Fruit fly (Drosophila melanogaster) whole organism, pupa: ENCODE results near the gene SoxN.

ENCODE experiments used
- CG10348 ChIP-seq: fragments of 200-800 bp; sonication (Bioruptor generic); IDR thresholded peaks from 2 replicates; pipeline ENCODE4 v1.3.6; 2022; ENCODE audit warnings: missing biosample characterization, missing genetic modification characterization
- CG12605 ChIP-seq: fragments of 200-800 bp; sonication (Bioruptor generic); IDR thresholded peaks from 2 replicates; pipeline ENCODE4 v1.3.6; 2022; ENCODE audit warnings: missing biosample characterization, missing genetic modification characterization
- CG13204 ChIP-seq: fragments of 200-800 bp; sonication (Bioruptor generic); optimal IDR thresholded peaks from 2 replicates; lab custom pipeline; 2018; ENCODE audit warnings: missing biosample characterization, mild to moderate bottlenecking, missing genetic modification characterization, moderate library complexity
- CG14655 ChIP-seq: fragments of 200-800 bp; sonication (Bioruptor generic); optimal IDR thresholded peaks from 3 replicates; lab custom pipeline; 2017; ENCODE audit warnings: mild to moderate bottlenecking, missing biosample characterization, missing genetic modification reagents, missing genetic modification characterization
- CG15710 ChIP-seq: fragments of 200-800 bp; sonication (Bioruptor generic); optimal IDR thresholded peaks from 2 replicates; lab custom pipeline; 2018; ENCODE audit warnings: missing biosample characterization, mild to moderate bottlenecking, missing genetic modification characterization, moderate library complexity
- CG17806 ChIP-seq: fragments of 200-800 bp; sonication (Bioruptor generic); optimal IDR thresholded peaks from 2 replicates; lab custom pipeline; 2018; ENCODE audit warnings: missing biosample characterization, mild to moderate bottlenecking, missing genetic modification characterization, moderate library complexity
- CG32121 ChIP-seq: fragments of 200-800 bp; sonication (Bioruptor generic); IDR thresholded peaks from 2 replicates; pipeline ENCODE4 v1.3.6; 2022; ENCODE audit warnings: missing biosample characterization, missing genetic modification characterization
- CG34367 ChIP-seq: fragments of 200-800 bp; sonication (Bioruptor generic); optimal IDR thresholded peaks from 2 replicates; lab custom pipeline; 2018; ENCODE audit warnings: missing biosample characterization, mild to moderate bottlenecking, missing genetic modification characterization
- CG4496 ChIP-seq: fragments of 200-800 bp; sonication (Bioruptor generic); IDR thresholded peaks from 3 replicates; pipeline ENCODE4 v1.3.6; 2022; ENCODE audit warnings: missing biosample characterization, missing genetic modification characterization
- CG8159 ChIP-seq: fragments of 200-800 bp; sonication (Bioruptor generic); optimal IDR thresholded peaks from 3 replicates; lab custom pipeline; 2018; ENCODE audit warnings: missing biosample characterization, mild to moderate bottlenecking, missing genetic modification characterization, moderate library complexity
- CG8301 ChIP-seq: fragments of 200-800 bp; sonication (Bioruptor generic); optimal IDR thresholded peaks from 2 replicates; lab custom pipeline; 2018; ENCODE audit warnings: missing biosample characterization, mild to moderate bottlenecking, missing genetic modification characterization
- CG9948 ChIP-seq: fragments of 200-800 bp; sonication (Bioruptor generic); optimal IDR thresholded peaks from 2 replicates; lab custom pipeline; 2018; ENCODE audit warnings: missing biosample characterization, mild to moderate bottlenecking, missing genetic modification characterization, moderate library complexity
- D1 ChIP-seq: fragments of 200-800 bp; sonication (Bioruptor generic); optimal IDR thresholded peaks from 2 replicates; lab custom pipeline; 2018; ENCODE audit warnings: missing biosample characterization, mild to moderate bottlenecking, missing genetic modification characterization, moderate library complexity
- EcR ChIP-seq: fragments of 200-800 bp; sonication (Bioruptor generic); optimal IDR thresholded peaks from 3 replicates; lab custom pipeline; 2019; ENCODE audit warnings: missing biosample characterization, missing genetic modification characterization, mild to moderate bottlenecking, moderate library complexity, missing genetic modification reagents
- Ets98B ChIP-seq: fragments of 200-800 bp; sonication (Bioruptor generic); IDR thresholded peaks from 2 replicates; pipeline ENCODE4 v1.3.6; 2022; ENCODE audit warnings: missing biosample characterization, missing genetic modification characterization
- Pif1A ChIP-seq: fragments of 200-800 bp; sonication (Bioruptor generic); optimal IDR thresholded peaks from 3 replicates; lab custom pipeline; 2016; ENCODE audit warnings: missing biosample characterization, missing genetic modification characterization
- Pif1B ChIP-seq: fragments of 200-800 bp; sonication (Bioruptor generic); optimal IDR thresholded peaks from 3 replicates; lab custom pipeline; 2016; ENCODE audit warnings: missing biosample characterization, missing genetic modification characterization
- Snoo ChIP-seq: fragments of 200-800 bp; sonication (Bioruptor generic); optimal IDR thresholded peaks from 3 replicates; lab custom pipeline; 2017; ENCODE audit warnings: missing biosample characterization, mild to moderate bottlenecking, missing genetic modification characterization, inconsistent platforms
- fd96Ca ChIP-seq: fragments of 200-800 bp; sonication (Bioruptor generic); IDR thresholded peaks from 3 replicates; pipeline ENCODE4 v1.3.6; 2022; ENCODE audit warnings: missing biosample characterization, missing genetic modification characterization
- gl ChIP-seq: fragments of 200-800 bp; sonication (Bioruptor generic); optimal IDR thresholded peaks from 2 replicates; lab custom pipeline; 2018; ENCODE audit warnings: missing biosample characterization, mild to moderate bottlenecking, missing genetic modification characterization
- rn ChIP-seq: fragments of 200-800 bp; sonication (Bioruptor generic); IDR thresholded peaks from 2 replicates; pipeline ENCODE4 v1.3.6; 2022; ENCODE audit warnings: missing biosample characterization, missing genetic modification characterization

The SoxN gene

DNA sequence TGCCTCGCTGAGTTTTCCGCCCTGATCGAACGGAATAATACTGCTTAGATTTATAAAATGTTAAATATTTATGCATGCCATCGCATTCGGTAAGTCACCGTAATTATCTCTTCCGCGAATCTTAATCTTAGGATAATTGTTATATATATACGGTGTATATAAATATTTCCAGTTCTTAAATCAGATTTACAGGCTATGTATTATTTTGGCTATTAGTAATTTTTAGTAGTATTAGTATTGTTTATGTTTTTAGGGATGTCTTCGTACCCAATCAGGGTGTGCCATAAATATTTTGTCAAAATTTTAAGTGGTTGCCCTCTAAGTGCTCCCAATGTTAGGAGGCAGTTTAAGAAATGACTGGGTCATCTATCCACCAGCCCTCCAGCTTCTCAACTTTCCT, 37.0 kb downstream of the SoxN start, which contains the start of gene CG32986:
Gene CG32986 (plus strand): TSS at position 301 of the 400 bp plus-strand sequence.
- TF ChIP-seq CG13204, result no peak
- no peak for TF ChIP-seq CG9948 (tag; lab: Kevin White, UChicago)
- no peak for TF ChIP-seq fd96Ca (GFP tag; lab: Robert Waterston, UW)
- no peak for TF ChIP-seq gl
- TF ChIP-seq CG14655, result no peak
- TF ChIP-seq EcR (GFP tag; lab: Kevin White, UChicago), result no peak
- TF ChIP-seq rn, result no peak
- TF ChIP-seq CG15710 (tag; lab: Kevin White, UChicago), result no peak
- TF ChIP-seq Pif1A (GFP tag; lab: Kevin White, UChicago), result no peak
- TF ChIP-seq CG17806, result no peak
- TF ChIP-seq CG32121 (GFP tag; lab: Robert Waterston, UW), result no peak
- TF ChIP-seq CG4496 (GFP tag; lab: Robert Waterston, UW), result no peak
- no peak for TF ChIP-seq Snoo
- no peak for TF ChIP-seq CG12605 (GFP tag; lab: Robert Waterston, UW)
- TF ChIP-seq D1, result no peak

DNA sequence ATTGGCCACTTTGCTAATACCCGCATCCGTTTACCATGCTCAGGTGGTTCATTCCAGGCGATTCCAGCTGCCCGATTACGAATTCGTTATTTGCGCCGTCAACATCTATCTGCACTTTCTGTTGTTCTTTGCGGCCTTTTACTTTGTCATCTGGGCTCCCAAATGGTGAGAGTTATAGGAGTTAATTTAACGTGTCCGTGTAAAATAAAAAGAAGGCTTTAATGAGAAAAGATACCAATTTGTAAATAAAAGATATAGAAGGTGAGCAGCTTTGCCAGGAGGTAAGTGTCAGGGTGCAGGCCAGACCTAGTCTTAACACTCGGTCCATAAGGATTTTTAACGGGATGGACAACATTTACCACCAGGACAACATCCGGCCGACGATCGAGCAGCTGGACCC, 38.1 kb downstream of the SoxN start, which contains the start of gene CG32987:
Gene CG32987 (plus strand): TSS at position 301 of the 400 bp plus-strand sequence.
- TF ChIP-seq CG32121 (GFP tag; lab: Robert Waterston, UW) (no peak), CG4496 (GFP tag; lab: Robert Waterston, UW) (no peak), Ets98B (no peak), CG8301 (tag; lab: Kevin White, UChicago) (no peak), CG14655 (no peak), EcR (GFP tag; lab: Kevin White, UChicago) (no peak), CG15710 (tag; lab: Kevin White, UChicago) (no peak), D1 (no peak), CG8159 (tag; lab: Kevin White, UChicago) (no peak), Pif1B (no peak)

DNA sequence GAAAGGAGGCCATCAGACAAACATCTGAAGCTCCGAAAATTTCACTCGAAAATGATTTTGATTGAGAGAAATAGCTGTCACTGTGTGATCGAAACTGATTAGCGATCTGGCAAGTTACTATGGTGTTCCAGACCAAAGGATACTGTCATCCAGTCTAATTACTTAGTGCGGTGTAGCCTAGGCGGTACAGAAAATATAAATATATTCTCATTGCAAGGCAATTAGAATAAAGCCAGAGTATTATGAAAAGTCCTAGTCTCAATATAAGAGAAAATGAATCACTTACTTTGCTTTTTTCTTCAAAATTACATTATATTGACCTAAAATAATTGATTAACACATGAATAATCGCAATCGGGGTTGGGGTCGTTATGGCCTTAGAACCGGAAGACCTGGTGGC, 39.1 kb downstream of the SoxN start, which contains the start of gene CG32988:
Gene CG32988 (plus strand): TSS at position 301 of the 400 bp plus-strand sequence.
- TF ChIP-seq Snoo (no peak), CG15710 (tag; lab: Kevin White, UChicago) (no peak), CG8159 (tag; lab: Kevin White, UChicago) (no peak), CG14655 (no peak), CG32121 (GFP tag; lab: Robert Waterston, UW) (no peak), EcR (GFP tag; lab: Kevin White, UChicago) (no peak)

DNA sequence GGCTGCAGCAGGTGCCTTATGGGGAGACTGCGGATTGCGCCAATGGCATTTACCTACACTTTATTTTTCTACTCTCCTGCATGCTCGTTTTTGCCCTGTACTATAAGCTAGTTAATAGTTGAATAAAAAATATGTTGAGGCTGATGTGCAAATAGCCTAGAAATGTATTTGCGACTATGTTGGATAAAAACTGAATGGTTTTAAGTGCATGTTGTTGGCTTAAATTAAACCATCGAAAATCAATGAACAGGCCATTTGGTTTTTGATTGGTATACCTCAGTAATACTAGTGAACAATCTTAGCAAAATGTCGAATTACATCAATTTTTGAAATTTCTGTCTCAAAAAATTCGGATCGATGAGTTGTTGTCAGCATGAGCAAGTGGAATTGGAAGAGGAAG, 40.1 kb downstream of the SoxN start, which contains the start of gene CG32983:
Gene CG32983 (plus strand): TSS at position 301 of the 400 bp plus-strand sequence.
- TF ChIP-seq rn, result no peak
- no peak for TF ChIP-seq EcR (GFP tag; lab: Kevin White, UChicago)
- no peak for TF ChIP-seq CG10348
- TF ChIP-seq CG8301 (tag; lab: Kevin White, UChicago), result no peak
- no peak for TF ChIP-seq CG15710 (tag; lab: Kevin White, UChicago)
- no peak for TF ChIP-seq CG8159 (tag; lab: Kevin White, UChicago)

DNA sequence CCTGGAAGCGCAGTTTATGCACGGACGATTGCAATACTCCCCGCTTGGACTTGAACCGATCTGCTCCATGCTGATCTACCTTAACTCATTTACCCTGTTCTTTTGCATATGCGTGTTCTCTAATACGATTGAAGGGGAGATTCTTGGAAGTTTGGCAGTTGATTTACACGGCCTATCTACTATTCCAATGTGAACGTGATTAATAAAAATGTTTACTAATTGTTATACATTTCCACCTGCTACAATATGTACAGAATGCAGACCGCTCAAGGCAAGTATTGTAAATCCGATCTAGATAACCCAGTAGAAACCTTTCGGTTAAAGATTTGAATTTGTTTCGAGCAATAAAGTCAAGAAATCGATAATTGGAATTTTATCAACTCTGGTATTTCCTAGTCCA, 41.0 kb downstream of the SoxN start, which contains the start of gene CG9483:
Gene CG9483 (plus strand): TSS at position 301 of the 400 bp plus-strand sequence.
- TF ChIP-seq CG13204, result no peak
- no peak for TF ChIP-seq CG15710 (tag; lab: Kevin White, UChicago)
- no peak for TF ChIP-seq Pif1A (GFP tag; lab: Kevin White, UChicago)
- TF ChIP-seq CG9948 (tag; lab: Kevin White, UChicago), result no peak

DNA sequence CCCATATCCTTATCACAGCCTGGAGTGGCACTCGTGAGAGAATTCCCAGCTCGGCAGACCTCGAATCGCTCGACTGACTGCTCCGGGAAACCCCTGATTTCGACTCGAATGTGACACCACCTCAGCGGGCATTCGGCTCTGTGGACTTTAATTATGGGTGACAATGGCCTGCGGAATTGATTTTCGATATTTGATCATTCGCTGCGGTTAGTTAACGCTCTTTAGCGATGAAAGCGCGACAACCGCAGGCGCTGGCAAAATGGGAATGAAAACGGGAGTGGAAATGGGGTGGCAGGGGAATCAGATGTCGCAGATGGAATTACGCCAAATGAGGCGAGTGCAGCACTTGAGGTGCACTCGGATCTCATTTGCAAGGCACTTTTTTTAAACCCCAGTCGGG, 46.2 kb downstream of the SoxN start:
- TF ChIP-seq CG8301 (tag; lab: Kevin White, UChicago) (no peak), CG15710 (tag; lab: Kevin White, UChicago) (no peak), Ets98B (no peak), CG34367 (tag; lab: Kevin White, UChicago) (no peak), CG17806 (no peak), CG10348 (no peak), CG13204 (no peak), CG14655 (no peak), gl (no peak), D1 (no peak), CG32121 (GFP tag; lab: Robert Waterston, UW) (no peak), CG9948 (tag; lab: Kevin White, UChicago) (no peak), CG12605 (GFP tag; lab: Robert Waterston, UW) (no peak), rn (no peak), CG4496 (GFP tag; lab: Robert Waterston, UW) (no peak)

DNA sequence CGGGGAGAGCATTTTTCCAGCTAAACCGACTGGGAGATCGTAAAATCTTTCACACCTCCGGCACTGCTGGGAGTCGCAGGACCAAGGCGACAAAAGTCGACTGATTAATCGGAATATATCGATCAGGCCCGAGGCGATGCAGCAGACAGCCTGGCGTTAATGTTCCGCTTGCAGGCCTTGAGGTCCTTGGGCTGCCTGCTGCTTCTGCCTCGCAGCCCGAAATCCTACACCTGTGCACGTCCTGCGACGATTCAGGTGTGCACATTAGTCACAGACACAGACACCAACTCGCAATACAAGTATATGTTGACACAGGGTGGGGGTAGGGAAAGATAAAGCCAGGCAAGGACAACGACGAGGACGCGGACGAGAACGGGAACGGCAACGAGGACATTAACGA, 50.4 kb downstream of the SoxN start:
- TF ChIP-seq CG8301 (tag; lab: Kevin White, UChicago) (no peak), CG32121 (GFP tag; lab: Robert Waterston, UW) (no peak), CG14655 (no peak), EcR (GFP tag; lab: Kevin White, UChicago) (no peak), D1 (no peak), Snoo (no peak), CG34367 (tag; lab: Kevin White, UChicago) (no peak), gl (no peak)
